Fruit fly (Drosophila melanogaster) whole organism, prepupa: ENCODE measurements around the gene CG14082.

Experiments
- Blimp-1 ChIP-seq: fragments of 200-800 bp; sonication (Bioruptor generic); optimal IDR thresholded peaks from 3 replicates; lab custom pipeline; 2017; ENCODE audit warnings: missing biosample characterization, missing genetic modification characterization, mild to moderate bottlenecking, moderate library complexity, missing genetic modification reagents
- CG10631 ChIP-seq: fragments of 200-800 bp; sonication (Bioruptor generic); optimal IDR thresholded peaks from 2 replicates; lab custom pipeline; 2016; ENCODE audit warnings: missing biosample characterization, missing genetic modification characterization
- CG11294 ChIP-seq: fragments of 200-800 bp; sonication (Bioruptor generic); IDR thresholded peaks from 2 replicates; pipeline ENCODE4 v1.3.6; 2022; ENCODE audit warnings: missing biosample characterization, missing genetic modification characterization
- CG11762 ChIP-seq: fragments of 200-800 bp; sonication (Bioruptor generic); optimal IDR thresholded peaks from 3 replicates; lab custom pipeline; 2016; ENCODE audit warnings: missing biosample characterization, missing genetic modification characterization; ENCODE audit not compliant: insufficient read depth
- CG11902 ChIP-seq: fragments of 200-800 bp; sonication (Bioruptor generic); optimal IDR thresholded peaks from 3 replicates; lab custom pipeline; 2016; ENCODE audit warnings: missing biosample characterization, missing genetic modification characterization
- CG15336 ChIP-seq: fragments of 200-800 bp; sonication (Bioruptor generic); IDR thresholded peaks from 2 replicates; pipeline ENCODE4 v1.3.6; 2022; ENCODE audit warnings: missing biosample characterization, missing genetic modification characterization
- CG1621 ChIP-seq: fragments of 200-800 bp; sonication (Bioruptor generic); optimal IDR thresholded peaks from 3 replicates; lab custom pipeline; 2018; ENCODE audit warnings: missing biosample characterization, mild to moderate bottlenecking, missing genetic modification characterization
- CG16779 ChIP-seq: fragments of 200-800 bp; sonication (Bioruptor generic); optimal IDR thresholded peaks from 3 replicates; lab custom pipeline; 2017; ENCODE audit warnings: missing biosample characterization, mild to moderate bottlenecking, missing genetic modification characterization
- CG31627 ChIP-seq: fragments of 200-800 bp; sonication (Bioruptor generic); optimal IDR thresholded peaks from 3 replicates; lab custom pipeline; 2016; ENCODE audit warnings: missing biosample characterization, missing genetic modification characterization
- CG32006 ChIP-seq: fragments of 200-800 bp; sonication (Bioruptor generic); optimal IDR thresholded peaks from 3 replicates; lab custom pipeline; 2017; ENCODE audit warnings: missing biosample characterization, mild to moderate bottlenecking, missing genetic modification characterization
- CG3919 ChIP-seq: fragments of 200-800 bp; sonication (Bioruptor generic); optimal IDR thresholded peaks from 3 replicates; lab custom pipeline; 2016; ENCODE audit warnings: missing biosample characterization, missing genetic modification characterization
- CG4318 ChIP-seq: fragments of 200-800 bp; sonication (Bioruptor generic); optimal IDR thresholded peaks from 3 replicates; lab custom pipeline; 2017; ENCODE audit warnings: missing biosample characterization, mild to moderate bottlenecking, missing genetic modification characterization
- CG6163 ChIP-seq: fragments of 200-800 bp; sonication (Bioruptor generic); IDR thresholded peaks from 3 replicates; pipeline ENCODE4 v1.3.6; 2022; ENCODE audit warnings: missing biosample characterization, missing genetic modification characterization
- CG6276 ChIP-seq: fragments of 200-800 bp; sonication (Bioruptor generic); optimal IDR thresholded peaks from 2 replicates; lab custom pipeline; 2017; ENCODE audit warnings: missing biosample characterization, mild to moderate bottlenecking, missing genetic modification characterization
- CG6792 ChIP-seq: fragments of 200-800 bp; sonication (Bioruptor generic); optimal IDR thresholded peaks from 3 replicates; lab custom pipeline; 2016; ENCODE audit warnings: missing biosample characterization, missing genetic modification characterization
- CG6808 ChIP-seq: fragments of 200-800 bp; sonication (Bioruptor generic); optimal IDR thresholded peaks from 3 replicates; lab custom pipeline; 2017; ENCODE audit warnings: missing biosample characterization, missing genetic modification characterization, mild to moderate bottlenecking, moderate library complexity, missing genetic modification reagents
- CG6854 ChIP-seq: fragments of 200-800 bp; sonication (Bioruptor generic); optimal IDR thresholded peaks from 2 replicates; lab custom pipeline; 2017; ENCODE audit warnings: missing biosample characterization, mild to moderate bottlenecking, missing genetic modification characterization
- CG7368 ChIP-seq: fragments of 200-800 bp; sonication (Bioruptor generic); optimal IDR thresholded peaks from 3 replicates; lab custom pipeline; 2016; ENCODE audit warnings: missing biosample characterization, missing genetic modification characterization
- CG8119 ChIP-seq: fragments of 200-800 bp; sonication (Bioruptor generic); IDR thresholded peaks from 3 replicates; pipeline ENCODE4 v1.3.6; 2022; ENCODE audit warnings: missing biosample characterization, missing genetic modification characterization
- CG8319 ChIP-seq: fragments of 200-800 bp; sonication (Bioruptor generic); optimal IDR thresholded peaks from 3 replicates; lab custom pipeline; 2016; ENCODE audit warnings: missing biosample characterization, missing genetic modification characterization
- CG8632 ChIP-seq: fragments of 200-800 bp; sonication (Bioruptor generic); optimal IDR thresholded peaks from 3 replicates; lab custom pipeline; 2016; ENCODE audit warnings: missing biosample characterization, missing genetic modification characterization
- CG9139 ChIP-seq: fragments of 200-800 bp; sonication (Bioruptor generic); optimal IDR thresholded peaks from 3 replicates; lab custom pipeline; 2017; ENCODE audit warnings: missing biosample characterization, mild to moderate bottlenecking, missing genetic modification characterization
- Eip75B ChIP-seq: fragments of 200-800 bp; sonication (Bioruptor generic); optimal IDR thresholded peaks from 3 replicates; lab custom pipeline; 2016; ENCODE audit warnings: missing biosample characterization, missing genetic modification characterization
- Eip78C ChIP-seq: fragments of 200-800 bp; sonication (Bioruptor generic); peaks from one replicate; lab custom pipeline; 2016; ENCODE audit warnings: missing biosample characterization, missing genetic modification characterization
- Ets21C ChIP-seq: fragments of 200-800 bp; sonication (Bioruptor generic); optimal IDR thresholded peaks from 3 replicates; lab custom pipeline; 2016; ENCODE audit warnings: missing biosample characterization, missing genetic modification characterization
- Ets96B ChIP-seq: fragments of 200-800 bp; optimal IDR thresholded peaks from 2 replicates; lab custom pipeline; 2019; ENCODE audit warnings: missing biosample characterization, mild to moderate bottlenecking, missing genetic modification characterization, moderate library complexity
- Hr38 ChIP-seq: sonication (Bioruptor generic); optimal IDR thresholded peaks from 2 replicates; lab custom pipeline; 2016; ENCODE audit warnings: missing biosample characterization, missing genetic modification characterization
- Hr39 ChIP-seq: fragments of 200-800 bp; sonication (Bioruptor generic); optimal IDR thresholded peaks from 2 replicates; lab custom pipeline; 2016; ENCODE audit warnings: missing biosample characterization, missing genetic modification characterization
- Hr4 ChIP-seq: fragments of 200-800 bp; sonication (Bioruptor generic); optimal IDR thresholded peaks from 3 replicates; lab custom pipeline; 2016; ENCODE audit warnings: missing biosample characterization, missing genetic modification characterization
- Lpt ChIP-seq: fragments of 200-800 bp; sonication (Bioruptor generic); optimal IDR thresholded peaks from 3 replicates; lab custom pipeline; 2016; ENCODE audit warnings: missing biosample characterization, missing genetic modification characterization
- Met ChIP-seq: fragments of 200-800 bp; sonication (Bioruptor generic); optimal IDR thresholded peaks from 3 replicates; lab custom pipeline; 2016; ENCODE audit warnings: missing biosample characterization, missing genetic modification characterization
- OdsH ChIP-seq: fragments of 200-800 bp; sonication (Bioruptor generic); optimal IDR thresholded peaks from 3 replicates; lab custom pipeline; 2016; ENCODE audit warnings: missing biosample characterization, missing genetic modification characterization
- Smox ChIP-seq: fragments of 200-800 bp; sonication (Bioruptor generic); optimal IDR thresholded peaks from 3 replicates; lab custom pipeline; 2016; ENCODE audit warnings: missing biosample characterization, missing genetic modification characterization
- Sox102F ChIP-seq: fragments of 200-800 bp; sonication (Bioruptor generic); optimal IDR thresholded peaks from 2 replicates; lab custom pipeline; 2016; ENCODE audit warnings: missing biosample characterization, mild to moderate bottlenecking, missing genetic modification characterization
- Sox14 ChIP-seq: fragments of 200-800 bp; sonication (Bioruptor generic); optimal IDR thresholded peaks from 3 replicates; lab custom pipeline; 2016; ENCODE audit warnings: missing biosample characterization, missing genetic modification characterization
- achi ChIP-seq: fragments of 200-800 bp; sonication (Bioruptor generic); optimal IDR thresholded peaks from 3 replicates; lab custom pipeline; 2016; ENCODE audit warnings: missing biosample characterization, missing genetic modification characterization
- acj6 ChIP-seq: fragments of 200-800 bp; sonication (Bioruptor generic); optimal IDR thresholded peaks from 3 replicates; lab custom pipeline; 2016; ENCODE audit warnings: missing biosample characterization, missing genetic modification characterization
- dac ChIP-seq: fragments of 200-800 bp; sonication (Bioruptor generic); optimal IDR thresholded peaks from 2 replicates; lab custom pipeline; 2017; ENCODE audit warnings: missing biosample characterization, mild to moderate bottlenecking, missing genetic modification characterization
- dsx ChIP-seq: fragments of 200-800 bp; optimal IDR thresholded peaks from 3 replicates; lab custom pipeline; 2019; ENCODE audit warnings: missing biosample characterization, mild to moderate bottlenecking, missing genetic modification characterization, moderate library complexity; ENCODE audit not compliant: poor library complexity, severe bottlenecking
- esn ChIP-seq: fragments of 200-800 bp; sonication (Bioruptor generic); optimal IDR thresholded peaks from 2 replicates; lab custom pipeline; 2016; ENCODE audit warnings: missing biosample characterization, mild to moderate bottlenecking, missing genetic modification characterization, moderate library complexity
- fd59A ChIP-seq: fragments of 200-800 bp; sonication (Bioruptor generic); optimal IDR thresholded peaks from 2 replicates; lab custom pipeline; 2017; ENCODE audit warnings: missing biosample characterization, mild to moderate bottlenecking, missing genetic modification characterization, missing genetic modification reagents
- fd85E ChIP-seq: fragments of 200-800 bp; sonication (Bioruptor generic); optimal IDR thresholded peaks from 3 replicates; lab custom pipeline; 2016; ENCODE audit warnings: missing biosample characterization, missing genetic modification characterization
- fkh ChIP-seq: fragments of 200-800 bp; sonication (Bioruptor generic); optimal IDR thresholded peaks from 3 replicates; lab custom pipeline; 2017; ENCODE audit warnings: missing biosample characterization, mild to moderate bottlenecking, missing genetic modification characterization, moderate library complexity
- lz ChIP-seq: fragments of 200-800 bp; sonication (Bioruptor generic); optimal IDR thresholded peaks from 3 replicates; lab custom pipeline; 2016; ENCODE audit warnings: missing biosample characterization, missing genetic modification characterization
- net ChIP-seq: fragments of 200-800 bp; sonication (Bioruptor generic); optimal IDR thresholded peaks from 3 replicates; lab custom pipeline; 2016; ENCODE audit warnings: missing biosample characterization, missing genetic modification characterization
- pdm3 ChIP-seq: fragments of 200-800 bp; sonication (Bioruptor generic); optimal IDR thresholded peaks from 3 replicates; lab custom pipeline; 2016; ENCODE audit warnings: missing biosample characterization, missing genetic modification characterization
- spab ChIP-seq: fragments of 200-800 bp; sonication (Bioruptor generic); optimal IDR thresholded peaks from 2 replicates; lab custom pipeline; 2017; ENCODE audit warnings: missing biosample characterization, mild to moderate bottlenecking, missing genetic modification characterization, missing genetic modification reagents
- ss ChIP-seq, 2 experiments: fragments of 200-800 bp; sonication (Bioruptor generic); optimal IDR thresholded peaks; 2 replicates in 1 of 2; 3 replicates in 1 of 2; lab custom pipeline; 2017 to 2018; ENCODE audit warnings: mild to moderate bottlenecking in 2 of 2, missing biosample characterization in 2 of 2, missing genetic modification characterization in 2 of 2, moderate library complexity in 1 of 2
- svp ChIP-seq: fragments of 200-800 bp; sonication (Bioruptor generic); peaks from one replicate; lab custom pipeline; 2016; ENCODE audit warnings: missing biosample characterization, missing genetic modification characterization
- topi ChIP-seq: fragments of 200-800 bp; sonication (Bioruptor generic); optimal IDR thresholded peaks from 3 replicates; lab custom pipeline; 2016; ENCODE audit warnings: missing biosample characterization, missing genetic modification characterization
- vri ChIP-seq: fragments of 200-800 bp; sonication (Bioruptor generic); optimal IDR thresholded peaks from 3 replicates; lab custom pipeline; 2016; ENCODE audit warnings: missing biosample characterization, mild to moderate bottlenecking, missing genetic modification characterization

CG14082 gene

dm6 chr3L:19167668-19168354 is 29.0 kb upstream of the CG14082 start:
- no peak for TF ChIP-seq Blimp-1
- peak; percentile 27 for TF ChIP-seq CG16779 (tag; lab: Kevin White, UChicago)
- no peak for TF ChIP-seq fd85E (GFP tag; lab: Kevin White, UChicago)
- peak; percentile 68 for TF ChIP-seq acj6 (GFP tag; lab: Kevin White, UChicago)
- TF ChIP-seq CG8119 (GFP tag; lab: Robert Waterston, UW) = peak; percentile 82
- TF ChIP-seq esn (GFP tag; lab: Kevin White, UChicago) = peak; percentile 73
- no peak for TF ChIP-seq CG11294
- peak; percentile 67 for TF ChIP-seq OdsH (GFP tag; lab: Kevin White, UChicago)
- TF ChIP-seq Hr4 (GFP tag; lab: Kevin White, UChicago) = peak; percentile 58
- TF ChIP-seq vri (GFP tag; lab: Kevin White, UChicago) = peak; percentile 41
- peak; percentile 47 for TF ChIP-seq Lpt (GFP tag; lab: Kevin White, UChicago)
- peak; percentile 74 for TF ChIP-seq achi (GFP tag; lab: Kevin White, UChicago)
- peak; percentile 67 for TF ChIP-seq Met (GFP tag; lab: Kevin White, UChicago)
- no peak for TF ChIP-seq Eip75B (GFP tag; lab: Kevin White, UChicago)
- peak; percentile 79 for TF ChIP-seq svp
- TF ChIP-seq CG3919 (GFP tag; lab: Kevin White, UChicago) = peak; percentile 76
- TF ChIP-seq CG11902 (GFP tag; lab: Kevin White, UChicago) = peak; percentile 28
- peak; percentile 48 for TF ChIP-seq pdm3 (GFP tag; lab: Kevin White, UChicago)
- TF ChIP-seq net (GFP tag; lab: Kevin White, UChicago) = peak; percentile 61
- TF ChIP-seq Smox = peak; percentile 43
- peak; percentile 62 for TF ChIP-seq spab (GFP tag; lab: Kevin White, UChicago)
- peak; percentile 43 for TF ChIP-seq CG7368 (GFP tag; lab: Kevin White, UChicago)
- peak; percentile 59 for TF ChIP-seq fd59A (GFP tag; lab: Kevin White, UChicago)
- TF ChIP-seq Hr38 = no peak
- TF ChIP-seq CG6854 (GFP tag; lab: Kevin White, UChicago) = peak; percentile 37
- TF ChIP-seq dsx = peak; percentile 60
- peak; percentile 73 for TF ChIP-seq Ets96B (tag; lab: Kevin White, UChicago)
- peak; percentile 42 for TF ChIP-seq Sox102F (GFP tag; lab: Kevin White, UChicago)
- TF ChIP-seq CG32006 (GFP tag; lab: Kevin White, UChicago) = peak; percentile 87
- TF ChIP-seq CG6808 (GFP tag; lab: Kevin White, UChicago) = peak; percentile 69
- peak; percentile 63 to 71 for TF ChIP-seq ss (GFP tag; optimal IDR thresholded peaks at IDR 0.05; lab: Kevin White, UChicago)
- peak; percentile 16 for TF ChIP-seq Ets21C (GFP tag; lab: Kevin White, UChicago)
- peak; percentile 82 for TF ChIP-seq CG4318 (GFP tag; lab: Kevin White, UChicago)
- peak; percentile 75 for TF ChIP-seq CG15336 (GFP tag; lab: Robert Waterston, UW)
- peak; percentile 44 for TF ChIP-seq Hr39
- TF ChIP-seq CG6163 (GFP tag; lab: Robert Waterston, UW) = peak; percentile 57; the same call in 2 of the 3 replicates
- no peak for TF ChIP-seq fkh (GFP tag; lab: Kevin White, UChicago)
- TF ChIP-seq CG1621 = peak; percentile 40
- TF ChIP-seq CG11762 (GFP tag; lab: Kevin White, UChicago) = peak; percentile 53
- peak; percentile 60 for TF ChIP-seq topi (GFP tag; lab: Kevin White, UChicago)
- peak; percentile 54 for TF ChIP-seq CG6792 (GFP tag; lab: Kevin White, UChicago)
- TF ChIP-seq CG6276 = peak; percentile 70
- peak; percentile 90 for TF ChIP-seq Eip78C (GFP tag; lab: Kevin White, UChicago)
- peak; percentile 81 for TF ChIP-seq CG10631 (GFP tag; lab: Kevin White, UChicago)
- peak; percentile 33 for TF ChIP-seq CG9139 (GFP tag; lab: Kevin White, UChicago)
- peak; percentile 43 for TF ChIP-seq dac
- TF ChIP-seq CG8319 (GFP tag; lab: Kevin White, UChicago) = peak; percentile 53
- TF ChIP-seq lz = peak; percentile 46
- peak; percentile 55 for TF ChIP-seq CG31627 (GFP tag; lab: Kevin White, UChicago)
- peak; percentile 72 for TF ChIP-seq CG8632 (GFP tag; lab: Kevin White, UChicago)
- peak; percentile 11 for TF ChIP-seq Sox14 (GFP tag; lab: Kevin White, UChicago)
